Fruit fly (Drosophila melanogaster) whole organism, prepupa: ENCODE measurements around the gene CG14034.

ENCODE experiments used
- Blimp-1 ChIP-seq: fragments of 200-800 bp; sonication (Bioruptor generic); optimal IDR thresholded peaks from 3 replicates; lab custom pipeline; 2017; ENCODE audit warnings: missing biosample characterization, missing genetic modification characterization, mild to moderate bottlenecking, moderate library complexity, missing genetic modification reagents
- CG10631 ChIP-seq: fragments of 200-800 bp; sonication (Bioruptor generic); optimal IDR thresholded peaks from 2 replicates; lab custom pipeline; 2016; ENCODE audit warnings: missing biosample characterization, missing genetic modification characterization
- CG15336 ChIP-seq: fragments of 200-800 bp; sonication (Bioruptor generic); IDR thresholded peaks from 2 replicates; pipeline ENCODE4 v1.3.6; 2022; ENCODE audit warnings: missing biosample characterization, missing genetic modification characterization
- CG3032 ChIP-seq: fragments of 200-800 bp; optimal IDR thresholded peaks from 2 replicates; lab custom pipeline; 2019; ENCODE audit warnings: missing biosample characterization, mild to moderate bottlenecking, missing genetic modification characterization, moderate library complexity
- CG31627 ChIP-seq: fragments of 200-800 bp; sonication (Bioruptor generic); optimal IDR thresholded peaks from 3 replicates; lab custom pipeline; 2016; ENCODE audit warnings: missing biosample characterization, missing genetic modification characterization
- CG32006 ChIP-seq: fragments of 200-800 bp; sonication (Bioruptor generic); optimal IDR thresholded peaks from 3 replicates; lab custom pipeline; 2017; ENCODE audit warnings: missing biosample characterization, mild to moderate bottlenecking, missing genetic modification characterization
- CG3919 ChIP-seq: fragments of 200-800 bp; sonication (Bioruptor generic); optimal IDR thresholded peaks from 3 replicates; lab custom pipeline; 2016; ENCODE audit warnings: missing biosample characterization, missing genetic modification characterization
- CG6276 ChIP-seq: fragments of 200-800 bp; sonication (Bioruptor generic); optimal IDR thresholded peaks from 2 replicates; lab custom pipeline; 2017; ENCODE audit warnings: missing biosample characterization, mild to moderate bottlenecking, missing genetic modification characterization
- CG6792 ChIP-seq: fragments of 200-800 bp; sonication (Bioruptor generic); optimal IDR thresholded peaks from 3 replicates; lab custom pipeline; 2016; ENCODE audit warnings: missing biosample characterization, missing genetic modification characterization
- CG6808 ChIP-seq: fragments of 200-800 bp; sonication (Bioruptor generic); optimal IDR thresholded peaks from 3 replicates; lab custom pipeline; 2017; ENCODE audit warnings: missing biosample characterization, missing genetic modification characterization, mild to moderate bottlenecking, moderate library complexity, missing genetic modification reagents
- CG6854 ChIP-seq: fragments of 200-800 bp; sonication (Bioruptor generic); optimal IDR thresholded peaks from 2 replicates; lab custom pipeline; 2017; ENCODE audit warnings: missing biosample characterization, mild to moderate bottlenecking, missing genetic modification characterization
- CG7368 ChIP-seq: fragments of 200-800 bp; sonication (Bioruptor generic); optimal IDR thresholded peaks from 3 replicates; lab custom pipeline; 2016; ENCODE audit warnings: missing biosample characterization, missing genetic modification characterization
- CG8119 ChIP-seq: fragments of 200-800 bp; sonication (Bioruptor generic); IDR thresholded peaks from 3 replicates; pipeline ENCODE4 v1.3.6; 2022; ENCODE audit warnings: missing biosample characterization, missing genetic modification characterization
- CG8319 ChIP-seq: fragments of 200-800 bp; sonication (Bioruptor generic); optimal IDR thresholded peaks from 3 replicates; lab custom pipeline; 2016; ENCODE audit warnings: missing biosample characterization, missing genetic modification characterization
- CG8632 ChIP-seq: fragments of 200-800 bp; sonication (Bioruptor generic); optimal IDR thresholded peaks from 3 replicates; lab custom pipeline; 2016; ENCODE audit warnings: missing biosample characterization, missing genetic modification characterization
- CG9139 ChIP-seq: fragments of 200-800 bp; sonication (Bioruptor generic); optimal IDR thresholded peaks from 3 replicates; lab custom pipeline; 2017; ENCODE audit warnings: missing biosample characterization, mild to moderate bottlenecking, missing genetic modification characterization
- Eip78C ChIP-seq: fragments of 200-800 bp; sonication (Bioruptor generic); peaks from one replicate; lab custom pipeline; 2016; ENCODE audit warnings: missing biosample characterization, missing genetic modification characterization
- Eip93F ChIP-seq: fragments of 200-800 bp; sonication (Bioruptor generic); optimal IDR thresholded peaks from 2 replicates; lab custom pipeline; 2016; ENCODE audit warnings: missing biosample characterization, mild to moderate bottlenecking, missing genetic modification characterization
- Ets21C ChIP-seq: fragments of 200-800 bp; sonication (Bioruptor generic); optimal IDR thresholded peaks from 3 replicates; lab custom pipeline; 2016; ENCODE audit warnings: missing biosample characterization, missing genetic modification characterization
- Gug ChIP-seq: fragments of 200-800 bp; sonication (Bioruptor generic); IDR thresholded peaks from 2 replicates; pipeline ENCODE4 v1.3.6; 2022; ENCODE audit warnings: missing biosample characterization, missing genetic modification characterization
- Hr38 ChIP-seq: sonication (Bioruptor generic); optimal IDR thresholded peaks from 2 replicates; lab custom pipeline; 2016; ENCODE audit warnings: missing biosample characterization, missing genetic modification characterization
- Lpt ChIP-seq: fragments of 200-800 bp; sonication (Bioruptor generic); optimal IDR thresholded peaks from 3 replicates; lab custom pipeline; 2016; ENCODE audit warnings: missing biosample characterization, missing genetic modification characterization
- Met ChIP-seq: fragments of 200-800 bp; sonication (Bioruptor generic); optimal IDR thresholded peaks from 3 replicates; lab custom pipeline; 2016; ENCODE audit warnings: missing biosample characterization, missing genetic modification characterization
- OdsH ChIP-seq: fragments of 200-800 bp; sonication (Bioruptor generic); optimal IDR thresholded peaks from 3 replicates; lab custom pipeline; 2016; ENCODE audit warnings: missing biosample characterization, missing genetic modification characterization
- Smox ChIP-seq: fragments of 200-800 bp; sonication (Bioruptor generic); optimal IDR thresholded peaks from 3 replicates; lab custom pipeline; 2016; ENCODE audit warnings: missing biosample characterization, missing genetic modification characterization
- Sox102F ChIP-seq: fragments of 200-800 bp; sonication (Bioruptor generic); optimal IDR thresholded peaks from 2 replicates; lab custom pipeline; 2016; ENCODE audit warnings: missing biosample characterization, mild to moderate bottlenecking, missing genetic modification characterization
- Sox14 ChIP-seq: fragments of 200-800 bp; sonication (Bioruptor generic); optimal IDR thresholded peaks from 3 replicates; lab custom pipeline; 2016; ENCODE audit warnings: missing biosample characterization, missing genetic modification characterization
- achi ChIP-seq: fragments of 200-800 bp; sonication (Bioruptor generic); optimal IDR thresholded peaks from 3 replicates; lab custom pipeline; 2016; ENCODE audit warnings: missing biosample characterization, missing genetic modification characterization
- acj6 ChIP-seq: fragments of 200-800 bp; sonication (Bioruptor generic); optimal IDR thresholded peaks from 3 replicates; lab custom pipeline; 2016; ENCODE audit warnings: missing biosample characterization, missing genetic modification characterization
- dac ChIP-seq: fragments of 200-800 bp; sonication (Bioruptor generic); optimal IDR thresholded peaks from 2 replicates; lab custom pipeline; 2017; ENCODE audit warnings: missing biosample characterization, mild to moderate bottlenecking, missing genetic modification characterization
- dsx ChIP-seq: fragments of 200-800 bp; optimal IDR thresholded peaks from 3 replicates; lab custom pipeline; 2019; ENCODE audit warnings: missing biosample characterization, mild to moderate bottlenecking, missing genetic modification characterization, moderate library complexity; ENCODE audit not compliant: poor library complexity, severe bottlenecking
- eg ChIP-seq: fragments of 200-800 bp; sonication (Bioruptor generic); IDR thresholded peaks from 3 replicates; pipeline ENCODE4 v1.3.6; 2022; ENCODE audit warnings: missing biosample characterization, missing genetic modification characterization
- esn ChIP-seq: fragments of 200-800 bp; sonication (Bioruptor generic); optimal IDR thresholded peaks from 2 replicates; lab custom pipeline; 2016; ENCODE audit warnings: missing biosample characterization, mild to moderate bottlenecking, missing genetic modification characterization, moderate library complexity
- fd85E ChIP-seq: fragments of 200-800 bp; sonication (Bioruptor generic); optimal IDR thresholded peaks from 3 replicates; lab custom pipeline; 2016; ENCODE audit warnings: missing biosample characterization, missing genetic modification characterization
- fkh ChIP-seq: fragments of 200-800 bp; sonication (Bioruptor generic); optimal IDR thresholded peaks from 3 replicates; lab custom pipeline; 2017; ENCODE audit warnings: missing biosample characterization, mild to moderate bottlenecking, missing genetic modification characterization, moderate library complexity
- lz ChIP-seq: fragments of 200-800 bp; sonication (Bioruptor generic); optimal IDR thresholded peaks from 3 replicates; lab custom pipeline; 2016; ENCODE audit warnings: missing biosample characterization, missing genetic modification characterization
- net ChIP-seq: fragments of 200-800 bp; sonication (Bioruptor generic); optimal IDR thresholded peaks from 3 replicates; lab custom pipeline; 2016; ENCODE audit warnings: missing biosample characterization, missing genetic modification characterization
- pdm3 ChIP-seq: fragments of 200-800 bp; sonication (Bioruptor generic); optimal IDR thresholded peaks from 3 replicates; lab custom pipeline; 2016; ENCODE audit warnings: missing biosample characterization, missing genetic modification characterization
- svp ChIP-seq: fragments of 200-800 bp; sonication (Bioruptor generic); peaks from one replicate; lab custom pipeline; 2016; ENCODE audit warnings: missing biosample characterization, missing genetic modification characterization
- vri ChIP-seq: fragments of 200-800 bp; sonication (Bioruptor generic); optimal IDR thresholded peaks from 3 replicates; lab custom pipeline; 2016; ENCODE audit warnings: missing biosample characterization, mild to moderate bottlenecking, missing genetic modification characterization

CG14034 gene

dm6 chr2L:5206964-5207585 lies 9.3 kb downstream of the CG14034 start, which contains the start of gene Cyp28d2:
TSS of gene Cyp28d2 (plus strand) at chr2L:5207267.
- TF ChIP-seq CG9139 (GFP tag; lab: Kevin White, UChicago) (no peak), lz (GFP tag; lab: Kevin White, UChicago) (no peak), acj6 (no peak), CG10631 (no peak), Lpt (no peak), Sox102F (GFP tag; lab: Kevin White, UChicago) (no peak), CG8632 (no peak), Met (GFP tag; lab: Kevin White, UChicago) (no peak), dac (GFP tag; lab: Kevin White, UChicago) (no peak), dsx (GFP tag; lab: Kevin White, UChicago) (no peak), CG8319 (GFP tag; lab: Kevin White, UChicago) (no peak), vri (no peak), Blimp-1 (GFP tag; lab: Kevin White, UChicago) (no peak), CG3919 (GFP tag; lab: Kevin White, UChicago) (no peak), Eip78C (no peak), CG6276 (GFP tag; lab: Kevin White, UChicago) (no peak)

- TF ChIP-seq Ets21C (GFP tag; lab: Kevin White, UChicago) (no peak), CG6808 (GFP tag; lab: Kevin White, UChicago) (no peak), svp (GFP tag; lab: Kevin White, UChicago) (peak; percentile 81), CG31627 (no peak), Gug (no peak), CG6792 (no peak), esn (no peak)
Measured at dm6 chr2L:5197200-5197599, 19.1 kb downstream of the CG14034 start.

dm6 chr2L:5196684-5197083 lies 19.7 kb downstream of the CG14034 start:
- TF ChIP-seq fkh (GFP tag; lab: Kevin White, UChicago), result peak; percentile 91
- no peak for TF ChIP-seq CG3032 (tag; lab: Kevin White, UChicago)
- TF ChIP-seq, all 60 proteins: peak for 1

dm6 chr2L:5195639-5196038 lies 20.7 kb downstream of the CG14034 start:
- TF ChIP-seq CG3919 (GFP tag; lab: Kevin White, UChicago) (no peak), Ets21C (GFP tag; lab: Kevin White, UChicago) (no peak), achi (GFP tag; lab: Kevin White, UChicago) (no peak), CG8119 (GFP tag; lab: Robert Waterston, UW) (no peak), svp (GFP tag; lab: Kevin White, UChicago) (no peak), CG32006 (no peak), acj6 (no peak), CG10631 (no peak), Hr38 (no peak), Met (GFP tag; lab: Kevin White, UChicago) (no peak), CG3032 (tag; lab: Kevin White, UChicago) (no peak), CG6808 (GFP tag; lab: Kevin White, UChicago) (no peak), fd85E (GFP tag; lab: Kevin White, UChicago) (no peak), eg (GFP tag; lab: Robert Waterston, UW) (no peak), CG6792 (no peak), Sox14 (GFP tag; lab: Kevin White, UChicago) (no peak), OdsH (no peak), CG15336 (GFP tag; lab: Robert Waterston, UW) (no peak)

dm6 chr2L:5186543-5186942 lies 29.8 kb downstream of the CG14034 start:
- peak; percentile 59 for TF ChIP-seq Lpt
- TF ChIP-seq net (GFP tag; lab: Kevin White, UChicago), result no peak
- no peak for TF ChIP-seq acj6
- TF ChIP-seq svp (GFP tag; lab: Kevin White, UChicago), result peak; percentile 77
- TF ChIP-seq pdm3 (GFP tag; lab: Kevin White, UChicago), result no peak
- no peak for TF ChIP-seq CG7368 (GFP tag; lab: Kevin White, UChicago)
- TF ChIP-seq Eip93F, result no peak
- TF ChIP-seq Smox (GFP tag; lab: Kevin White, UChicago), result no peak
- TF ChIP-seq CG6854 (GFP tag; lab: Kevin White, UChicago), result no peak
